Fruit fly (Drosophila melanogaster) whole organism, pupa: ENCODE measurements around the gene Got2.

Experiments used
- CG10348 ChIP-seq: fragments of 200-800 bp; sonication (Bioruptor generic); IDR thresholded peaks from 2 replicates; pipeline ENCODE4 v1.3.6; 2022; ENCODE audit warnings: missing biosample characterization, missing genetic modification characterization
- CG13204 ChIP-seq: fragments of 200-800 bp; sonication (Bioruptor generic); optimal IDR thresholded peaks from 2 replicates; lab custom pipeline; 2018; ENCODE audit warnings: missing biosample characterization, mild to moderate bottlenecking, missing genetic modification characterization, moderate library complexity
- CG14655 ChIP-seq: fragments of 200-800 bp; sonication (Bioruptor generic); optimal IDR thresholded peaks from 3 replicates; lab custom pipeline; 2017; ENCODE audit warnings: mild to moderate bottlenecking, missing biosample characterization, missing genetic modification reagents, missing genetic modification characterization
- CG32121 ChIP-seq: fragments of 200-800 bp; sonication (Bioruptor generic); IDR thresholded peaks from 2 replicates; pipeline ENCODE4 v1.3.6; 2022; ENCODE audit warnings: missing biosample characterization, missing genetic modification characterization
- CG34367 ChIP-seq: fragments of 200-800 bp; sonication (Bioruptor generic); optimal IDR thresholded peaks from 2 replicates; lab custom pipeline; 2018; ENCODE audit warnings: missing biosample characterization, mild to moderate bottlenecking, missing genetic modification characterization
- CG8159 ChIP-seq: fragments of 200-800 bp; sonication (Bioruptor generic); optimal IDR thresholded peaks from 3 replicates; lab custom pipeline; 2018; ENCODE audit warnings: missing biosample characterization, mild to moderate bottlenecking, missing genetic modification characterization, moderate library complexity
- CG8301 ChIP-seq: fragments of 200-800 bp; sonication (Bioruptor generic); optimal IDR thresholded peaks from 2 replicates; lab custom pipeline; 2018; ENCODE audit warnings: missing biosample characterization, mild to moderate bottlenecking, missing genetic modification characterization
- D1 ChIP-seq: fragments of 200-800 bp; sonication (Bioruptor generic); optimal IDR thresholded peaks from 2 replicates; lab custom pipeline; 2018; ENCODE audit warnings: missing biosample characterization, mild to moderate bottlenecking, missing genetic modification characterization, moderate library complexity
- EcR ChIP-seq: fragments of 200-800 bp; sonication (Bioruptor generic); optimal IDR thresholded peaks from 3 replicates; lab custom pipeline; 2019; ENCODE audit warnings: missing biosample characterization, missing genetic modification characterization, mild to moderate bottlenecking, moderate library complexity, missing genetic modification reagents
- Ets98B ChIP-seq: fragments of 200-800 bp; sonication (Bioruptor generic); IDR thresholded peaks from 2 replicates; pipeline ENCODE4 v1.3.6; 2022; ENCODE audit warnings: missing biosample characterization, missing genetic modification characterization
- fd96Ca ChIP-seq: fragments of 200-800 bp; sonication (Bioruptor generic); IDR thresholded peaks from 3 replicates; pipeline ENCODE4 v1.3.6; 2022; ENCODE audit warnings: missing biosample characterization, missing genetic modification characterization
- gl ChIP-seq: fragments of 200-800 bp; sonication (Bioruptor generic); optimal IDR thresholded peaks from 2 replicates; lab custom pipeline; 2018; ENCODE audit warnings: missing biosample characterization, mild to moderate bottlenecking, missing genetic modification characterization
- rn ChIP-seq: fragments of 200-800 bp; sonication (Bioruptor generic); IDR thresholded peaks from 2 replicates; pipeline ENCODE4 v1.3.6; 2022; ENCODE audit warnings: missing biosample characterization, missing genetic modification characterization

DNA sequence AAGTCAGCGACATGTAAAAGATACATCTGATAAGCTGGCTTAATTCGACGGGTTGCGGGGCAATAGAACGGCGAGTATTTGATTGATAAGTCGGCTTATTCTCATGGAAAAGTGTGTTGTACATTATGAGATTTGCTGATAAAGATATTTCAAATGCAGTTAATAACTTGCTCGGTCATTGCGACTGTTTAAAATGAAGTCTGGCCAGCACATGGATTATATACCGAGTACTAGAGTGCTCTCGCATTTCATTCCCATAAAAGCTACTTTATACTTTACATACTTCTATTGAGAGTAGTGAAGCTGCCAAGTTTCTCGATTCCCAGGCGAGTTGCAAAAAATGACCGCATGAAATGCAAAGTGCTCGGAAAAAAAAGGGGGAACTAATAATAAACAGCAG, 19.7 kb downstream of the Got2 start:
- TF ChIP-seq CG10348 (GFP tag; lab: Robert Waterston, UW) (no peak), CG8301 (tag; lab: Kevin White, UChicago) (no peak), Ets98B (GFP tag; lab: Robert Waterston, UW) (no peak), D1 (tag; lab: Kevin White, UChicago) (no peak), CG8159 (tag; lab: Kevin White, UChicago) (no peak), CG13204 (GFP tag; lab: Kevin White, UChicago) (no peak), gl (tag; lab: Kevin White, UChicago) (no peak), EcR (no peak), CG14655 (no peak), rn (GFP tag; lab: Robert Waterston, UW) (no peak), fd96Ca (GFP tag; lab: Robert Waterston, UW) (no peak), CG34367 (tag; lab: Kevin White, UChicago) (no peak), CG32121 (no peak)
